Fruit fly (Drosophila melanogaster) whole organism, adult: ENCODE measurements around the gene CG42685.
A peak's percentile ranks its signal among the peaks of the same experiment; 100 is the strongest.

Experiments
- CG11617 ChIP-seq: fragments of 200-800 bp; sonication (Bioruptor generic); optimal IDR thresholded peaks from 2 replicates; lab custom pipeline; 2017; ENCODE audit warnings: mild to moderate bottlenecking, missing biosample characterization, missing genetic modification reagents, missing genetic modification characterization
- CG12768 ChIP-seq: fragments of 200-800 bp; sonication (Bioruptor generic); optimal IDR thresholded peaks from 2 replicates; lab custom pipeline; 2017; ENCODE audit warnings: missing biosample characterization, missing genetic modification characterization, mild to moderate bottlenecking, moderate library complexity, missing genetic modification reagents
- CG1620 ChIP-seq: fragments of 200-800 bp; sonication (Bioruptor generic); optimal IDR thresholded peaks from 2 replicates; lab custom pipeline; 2016; ENCODE audit warnings: missing biosample characterization, missing genetic modification characterization
- CG5204 ChIP-seq: fragments of 200-800 bp; sonication (Bioruptor generic); optimal IDR thresholded peaks from 2 replicates; lab custom pipeline; 2016; ENCODE audit warnings: missing biosample characterization, missing genetic modification characterization
- Crg-1 ChIP-seq: fragments of 200-800 bp; sonication (Bioruptor generic); optimal IDR thresholded peaks from 2 replicates; lab custom pipeline; 2016; ENCODE audit warnings: missing biosample characterization, missing genetic modification characterization
- Mnt ChIP-seq: fragments of 200-800 bp; sonication (Bioruptor generic); optimal IDR thresholded peaks from 2 replicates; lab custom pipeline; 2016; ENCODE audit warnings: missing biosample characterization, mild to moderate bottlenecking, missing genetic modification characterization
- bab1 ChIP-seq: fragments of 200-800 bp; sonication (Bioruptor generic); optimal IDR thresholded peaks from 3 replicates; lab custom pipeline; 2019; ENCODE audit warnings: missing biosample characterization, mild to moderate bottlenecking, missing genetic modification characterization, moderate library complexity
- cnc ChIP-seq, 2 experiments: fragments of >200 bp; optimal IDR thresholded peaks; 2 replicates each; lab custom pipeline; 2017
- ovo ChIP-seq: fragments of 200-800 bp; sonication (Bioruptor generic); optimal IDR thresholded peaks from 2 replicates; lab custom pipeline; 2016; ENCODE audit warnings: missing biosample characterization, missing genetic modification characterization
- pad ChIP-seq: fragments of 200-800 bp; sonication (Bioruptor generic); optimal IDR thresholded peaks from 3 replicates; lab custom pipeline; 2017; ENCODE audit warnings: missing biosample characterization, missing genetic modification characterization, mild to moderate bottlenecking, moderate library complexity, missing genetic modification reagents
- tj ChIP-seq: fragments of 200-800 bp; sonication (Bioruptor generic); optimal IDR thresholded peaks from 3 replicates; lab custom pipeline; 2017; ENCODE audit warnings: missing biosample characterization, mild to moderate bottlenecking, missing genetic modification characterization, moderate library complexity

dm6 chr2L:14688922-14689711 lies 40.9 kb downstream of the CG42685 start, which contains the start of gene osp:
- TF ChIP-seq CG12768 (peak; percentile 85), cnc (optimal IDR thresholded peaks at IDR 0.05; lab: Kevin White, UChicago) (no peak), pad (GFP tag; lab: Kevin White, UChicago) (peak; percentile 65), CG5204 (GFP tag; lab: Kevin White, UChicago) (no peak), CG11617 (GFP tag; lab: Kevin White, UChicago) (peak; percentile 55), Crg-1 (GFP tag; lab: Kevin White, UChicago) (peak; percentile 4), CG1620 (GFP tag; lab: Kevin White, UChicago) (peak; percentile 20), bab1 (peak; percentile 97), tj (GFP tag; lab: Kevin White, UChicago) (peak; percentile 76), ovo (GFP tag; lab: Kevin White, UChicago) (peak; percentile 56), Mnt (GFP tag; lab: Kevin White, UChicago) (peak; percentile 71)
